Worm (Caenorhabditis elegans): ENCODE data around the gene fipr-16.

fipr-16 gene

ce11 chrIII:8588592-8589153, 2.1 kb downstream of the fipr-16 start, which contains the start of gene glr-1:
glr-1 (minus strand) TSS chrIII:8588642.
- TF ChIP-seq Y116A8C.19 (tag; optimal IDR thresholded peaks at IDR 0.05; ENCODE audit: borderline replicate concordance) (no peak), ceh-82 (tag; optimal IDR thresholded peaks at IDR 0.05) (no peak), snu-23 (GFP tag; optimal IDR thresholded peaks at IDR 0.05) (no peak), ces-1 (GFP tag; optimal IDR thresholded peaks at IDR 0.05) (peak; percentile 71), fkh-8 (tag; optimal IDR thresholded peaks at IDR 0.05) (no peak), irx-1 (tag; optimal IDR thresholded peaks at IDR 0.05) (no peak), nhr-71 (tag; optimal IDR thresholded peaks at IDR 0.05) (no peak), efl-1 (optimal IDR thresholded peaks at IDR 0.05) (no peak), efl-1 (GFP tag; optimal IDR thresholded peaks at IDR 0.05 in 1 of 2) (peak in 1 of 2 experiments; percentile 43), fkh-10 (GFP tag; optimal IDR thresholded peaks at IDR 0.05) (peak; percentile 74), lin-14 (GFP tag; optimal IDR thresholded peaks at IDR 0.05) (peak; percentile 64), grh-1 (GFP tag; IDR thresholded peaks at IDR 0.05) (no peak), sox-4 (tag; optimal IDR thresholded peaks at IDR 0.05) (no peak), sup-37 (GFP tag; optimal IDR thresholded peaks at IDR 0.05) (no peak)

ce11 chrIII:8580802-8581201, 10.0 kb downstream of the fipr-16 start, which contains the start of gene doxa-1:
doxa-1 (plus strand) TSS chrIII:8581102.
- TF ChIP-seq egl-27 (tag; optimal IDR thresholded peaks at IDR 0.05), result no peak
- no peak for TF ChIP-seq hlh-4 (tag; optimal IDR thresholded peaks at IDR 0.05)
- no peak for TF ChIP-seq nhr-84 (tag; optimal IDR thresholded peaks at IDR 0.05)
- no peak for TF ChIP-seq ceh-82 (tag; optimal IDR thresholded peaks at IDR 0.05)
- no peak for TF ChIP-seq unc-130 (tag; optimal IDR thresholded peaks at IDR 0.05)
- TF ChIP-seq fkh-4 (tag; optimal IDR thresholded peaks at IDR 0.05; ENCODE audit: borderline replicate concordance), result no peak

- TF ChIP-seq sox-4 (tag; optimal IDR thresholded peaks at IDR 0.05) (no peak), C16A3.4 (tag; optimal IDR thresholded peaks at IDR 0.05) (no peak), lir-3 (tag; optimal IDR thresholded peaks at IDR 0.05; ENCODE audit: poor library complexity) (no peak), pag-3 (tag; optimal IDR thresholded peaks at IDR 0.05; ENCODE audit: borderline replicate concordance, insufficient read depth) (no peak), blmp-1 (tag; optimal IDR thresholded peaks at IDR 0.05) (peak; percentile 96), elt-3 (tag; optimal IDR thresholded peaks at IDR 0.05) (peak in 1 of 6 experiments; percentile 29), ces-1 (GFP tag; optimal IDR thresholded peaks at IDR 0.05) (no peak), Y116A8C.19 (tag; optimal IDR thresholded peaks at IDR 0.05; ENCODE audit: borderline replicate concordance) (no peak), alr-1 (tag; optimal IDR thresholded peaks at IDR 0.05; ENCODE audit: borderline replicate concordance) (no peak), lin-39 (tag; optimal IDR thresholded peaks at IDR 0.05) (no peak), jun-1 (tag; optimal IDR thresholded peaks at IDR 0.05) (no peak), aly-2 (tag; optimal IDR thresholded peaks at IDR 0.05) (no peak)
Measured at ce11 chrIII:8579367-8579766, 11.4 kb downstream of the fipr-16 start.

- TF ChIP-seq lin-14 (GFP tag; optimal IDR thresholded peaks at IDR 0.05), result peak; percentile 22
- no peak for TF ChIP-seq alr-1 (tag; optimal IDR thresholded peaks at IDR 0.05; ENCODE audit: borderline replicate concordance)
Measured at ce11 chrIII:8578381-8578780, 12.4 kb downstream of the fipr-16 start.

DNA sequence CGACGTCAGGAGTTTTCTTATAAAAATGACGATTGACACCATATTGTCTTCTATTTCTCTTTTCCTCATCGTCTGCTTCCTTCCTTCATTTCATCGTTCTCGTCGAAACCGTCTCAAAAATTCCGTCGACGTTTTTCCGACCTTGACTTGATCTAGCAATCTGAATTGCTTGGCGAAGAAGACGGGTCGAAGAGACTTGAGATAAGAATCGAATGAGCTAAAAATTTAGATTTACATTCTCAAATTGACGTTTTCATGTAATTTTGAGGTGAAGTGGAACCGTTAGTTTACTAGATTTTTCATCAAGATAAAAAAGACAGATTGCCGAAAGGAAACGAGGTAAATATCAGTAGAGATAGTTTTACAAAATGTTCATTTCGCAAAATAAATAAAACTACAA, 13.2 kb downstream of the fipr-16 start:
- TF ChIP-seq vab-15 (tag; optimal IDR thresholded peaks at IDR 0.05), result no peak
- TF ChIP-seq lin-14 (GFP tag; optimal IDR thresholded peaks at IDR 0.05), result peak; percentile 75
- no peak for TF ChIP-seq isw-1 (GFP tag; IDR thresholded peaks at IDR 0.05)
- no peak for TF ChIP-seq jun-1 (tag; optimal IDR thresholded peaks at IDR 0.05)
- peak; percentile 28 for TF ChIP-seq nhr-20 (tag; optimal IDR thresholded peaks at IDR 0.05)
- TF ChIP-seq elt-2 (tag; optimal IDR thresholded peaks at IDR 0.05), result no peak
- TF ChIP-seq nhr-85 (tag), result peak; percentile 90
- peak; percentile 0 for TF ChIP-seq rnt-1 (tag; optimal IDR thresholded peaks at IDR 0.05)
